Fruit fly (Drosophila melanogaster): ENCODE data around the gene CG14435.

Gene CG14435

DNA sequence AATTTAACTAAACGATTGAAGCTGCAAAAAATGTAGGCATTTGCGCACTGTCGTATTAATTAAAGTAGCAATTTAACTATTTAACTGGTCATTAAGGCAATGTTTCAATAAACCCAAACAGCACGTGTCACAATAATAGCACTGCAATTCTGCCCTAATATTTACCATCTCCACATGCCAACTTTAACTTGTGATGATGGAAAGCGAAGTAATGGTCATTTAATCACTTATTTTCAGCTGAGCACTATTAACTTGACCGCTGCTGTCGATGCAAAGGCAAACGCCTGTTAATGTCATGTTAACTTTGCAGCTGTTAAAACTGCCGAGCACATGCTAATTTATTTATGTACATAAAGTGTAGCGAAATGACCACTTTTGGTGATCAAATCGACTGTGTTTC, 49.5 kb downstream of the CG14435 start (continued):
- TF ChIP-seq jumu (GFP tag; optimal IDR thresholded peaks at IDR 0.05), result peak; percentile 50
- TF ChIP-seq crp (GFP tag; optimal IDR thresholded peaks at IDR 0.05), result peak in 1 of 2 experiments; percentile 36
- TF ChIP-seq CG2129 (GFP tag; IDR thresholded peaks at IDR 0.05; ENCODE audit: partially characterized antibody), result no peak
- no peak for TF ChIP-seq stwl (tag; optimal IDR thresholded peaks at IDR 0.05)
- TF ChIP-seq tll (GFP tag; optimal IDR thresholded peaks at IDR 0.05), result no peak
- TF ChIP-seq dm (GFP tag; optimal IDR thresholded peaks at IDR 0.05), result peak; percentile 79
- peak; percentile 44; the same call in 1 of the 3 replicates for TF ChIP-seq sr (GFP tag; IDR thresholded peaks at IDR 0.05)
- peak; percentile 88 for TF ChIP-seq CG11504 (tag; optimal IDR thresholded peaks at IDR 0.05)
- peak; percentile 7 for TF ChIP-seq Nf-YC (tag; optimal IDR thresholded peaks at IDR 0.05)
- TF ChIP-seq vnd (GFP tag; IDR thresholded peaks at IDR 0.05; ENCODE audit: partially characterized antibody), result no peak
- TF ChIP-seq Adf1 (GFP tag; IDR thresholded peaks at IDR 0.05), result peak; percentile 48; the same call in 1 of the 2 replicates
- TF ChIP-seq tap (tag; optimal IDR thresholded peaks at IDR 0.05), result peak; percentile 77
- TF ChIP-seq bigmax (GFP tag; optimal IDR thresholded peaks at IDR 0.05), result no peak
- TF ChIP-seq pho (GFP tag; optimal IDR thresholded peaks at IDR 0.05), result peak; percentile 69
- TF ChIP-seq sisA (GFP tag; IDR thresholded peaks at IDR 0.05), result peak; percentile 83
- TF ChIP-seq Doc3 (GFP tag; IDR thresholded peaks at IDR 0.05; ENCODE audit: partially characterized antibody), result no peak
- peak; percentile 73 for TF ChIP-seq CG4730 (GFP tag; IDR thresholded peaks at IDR 0.05)
- TF ChIP-seq fd102C (GFP tag; optimal IDR thresholded peaks at IDR 0.05), result no peak
- peak; percentile 75 for TF ChIP-seq CG1024 (GFP tag; IDR thresholded peaks at IDR 0.05)
- TF ChIP-seq shn (GFP tag; optimal IDR thresholded peaks at IDR 0.05), result peak; percentile 61
- peak; percentile 67 for TF ChIP-seq CG2875 (GFP tag; optimal IDR thresholded peaks at IDR 0.05)
- TF ChIP-seq CG15514 (GFP tag; optimal IDR thresholded peaks at IDR 0.05), result peak; percentile 72
- TF ChIP-seq chinmo (GFP tag; IDR thresholded peaks at IDR 0.05; ENCODE audit: partially characterized antibody), result no peak
- peak; percentile 64 for TF ChIP-seq CG9437 (GFP tag; optimal IDR thresholded peaks at IDR 0.05)
- TF ChIP-seq gem (tag; optimal IDR thresholded peaks at IDR 0.05), result peak; percentile 88
- peak; percentile 67 for TF ChIP-seq CG6854 (GFP tag; optimal IDR thresholded peaks at IDR 0.05)
- peak; percentile 51 for TF ChIP-seq btn (GFP tag; optimal IDR thresholded peaks at IDR 0.05)
- no peak for TF ChIP-seq Poxn (GFP tag; IDR thresholded peaks at IDR 0.05)
- TF ChIP-seq BEAF-32 (GFP tag; optimal IDR thresholded peaks at IDR 0.05), result no peak
- TF ChIP-seq NC2α (GFP tag; optimal IDR thresholded peaks at IDR 0.05), result peak; percentile 31
- peak; percentile 3 for TF ChIP-seq pzg (GFP tag; optimal IDR thresholded peaks at IDR 0.05)
- TF ChIP-seq Ada2b (GFP tag; IDR thresholded peaks at IDR 0.05), result peak; percentile 88
- TF ChIP-seq CG2116 (GFP tag; optimal IDR thresholded peaks at IDR 0.05), result peak; percentile 27
- TF ChIP-seq CG11560 (tag; IDR thresholded peaks at IDR 0.05), result peak; percentile 55; the same call in 2 of the 3 replicates
- TF ChIP-seq CG7786 (GFP tag; optimal IDR thresholded peaks at IDR 0.05), result peak; percentile 80
- no peak for TF ChIP-seq Kr (GFP tag; optimal IDR thresholded peaks at IDR 0.05)
- no peak for TF ChIP-seq pan (optimal IDR thresholded peaks at IDR 0.05)
- peak in 1 of 2 experiments; percentile 92 for TF ChIP-seq pan (GFP tag; optimal IDR thresholded peaks at IDR 0.05 in 1 of 2, IDR thresholded peaks at IDR 0.05 in 1 of 2)
- TF ChIP-seq CG12155 (GFP tag; optimal IDR thresholded peaks at IDR 0.05), result peak; percentile 77
- peak; percentile 89 for TF ChIP-seq CG2120 (GFP tag; optimal IDR thresholded peaks at IDR 0.05)
- peak; percentile 75; the same call in 2 of the 3 replicates for TF ChIP-seq ase (GFP tag; IDR thresholded peaks at IDR 0.05)
- TF ChIP-seq BtbVII (GFP tag; optimal IDR thresholded peaks at IDR 0.05), result peak; percentile 72
- peak; percentile 65 for TF ChIP-seq Hr3 (GFP tag; optimal IDR thresholded peaks at IDR 0.05)
- peak; percentile 69 for TF ChIP-seq CG10274 (GFP tag; optimal IDR thresholded peaks at IDR 0.05)
- TF ChIP-seq usp (GFP tag; optimal IDR thresholded peaks at IDR 0.05), result no peak
- TF ChIP-seq HLH4C (GFP tag; IDR thresholded peaks at IDR 0.05; ENCODE audit: partially characterized antibody), result no peak
- TF ChIP-seq h (optimal IDR thresholded peaks at IDR 0.05), result no peak
- TF ChIP-seq cwo (GFP tag; optimal IDR thresholded peaks at IDR 0.05), result peak; percentile 68
- peak; percentile 54 for TF ChIP-seq gcm (GFP tag; optimal IDR thresholded peaks at IDR 0.05)
- no peak for TF ChIP-seq corto (GFP tag; optimal IDR thresholded peaks at IDR 0.05)

Measured in whole organism, embryonic.